Fruit fly (Drosophila melanogaster): ENCODE data around the gene CG10877.

DNA sequence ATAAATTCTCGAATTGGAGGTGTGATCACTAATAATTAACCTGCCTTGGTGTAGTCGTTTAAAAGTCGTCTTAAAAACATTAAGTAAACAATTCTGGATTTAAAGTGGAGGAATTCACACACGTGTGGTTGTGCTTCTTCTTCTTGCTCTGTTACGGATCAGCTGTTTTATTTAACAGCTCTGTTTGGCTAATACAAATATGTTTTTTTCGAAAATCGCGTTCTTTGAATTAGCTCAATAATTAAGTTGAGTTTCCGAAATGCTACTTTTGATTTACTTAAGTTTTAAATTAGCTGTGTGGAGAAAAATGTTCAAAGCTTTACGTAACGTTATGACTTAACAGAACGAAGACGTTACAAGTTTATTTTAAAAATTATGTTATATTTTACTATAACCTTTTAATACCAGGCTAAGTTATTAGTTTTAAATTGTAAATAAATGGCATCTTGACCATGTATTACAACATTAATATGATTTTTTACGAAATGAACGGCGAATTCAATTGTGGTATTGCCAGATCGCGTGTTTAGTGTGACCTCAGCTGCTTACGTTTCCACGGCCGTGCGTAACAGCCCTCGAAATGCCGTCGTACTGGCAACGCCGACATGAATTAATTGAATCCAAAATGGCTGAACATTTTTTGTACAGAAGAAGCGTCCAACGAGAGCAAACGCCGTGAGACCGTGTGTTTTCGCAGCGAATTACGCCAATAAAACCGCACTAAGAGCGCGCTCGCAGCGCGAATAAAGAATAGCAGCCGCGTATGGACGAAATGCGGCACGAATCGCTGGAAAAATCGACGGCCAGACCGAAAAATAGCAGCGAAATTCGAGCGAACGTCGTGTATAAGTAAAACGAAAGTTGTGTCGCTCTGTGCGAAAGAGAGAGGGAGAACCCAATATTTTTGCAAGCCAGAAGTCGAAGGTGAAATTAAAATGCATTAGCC is 28.9 kb upstream of the CG10877 start, which contains the start of the genes Pus1 and bon:
- TF ChIP-seq insv (optimal IDR thresholded peaks at IDR 0.05) = no peak
- no peak for TF ChIP-seq Sin3A (optimal IDR thresholded peaks at IDR 0.05)
- no peak for TF ChIP-seq h (optimal IDR thresholded peaks at IDR 0.05)
- no peak for TF ChIP-seq Myc (optimal IDR thresholded peaks at IDR 0.05)

Measured in Kc167 (cell line).